Fruit fly (Drosophila melanogaster): Measurements from ENCODE around the gene CG33493.

dm6 chr3L:10659993-10660743 is 32.8 kb downstream of the CG33493 start:
- TF ChIP-seq kay (GFP tag; optimal IDR thresholded peaks at IDR 0.05) = no peak
- no peak for TF ChIP-seq CG12659 (GFP tag; optimal IDR thresholded peaks at IDR 0.05)
- TF ChIP-seq Spps (tag; optimal IDR thresholded peaks at IDR 0.05) = no peak
- no peak for TF ChIP-seq Sin3A (optimal IDR thresholded peaks at IDR 0.05)
- TF ChIP-seq CG4424 (GFP tag; optimal IDR thresholded peaks at IDR 0.05) = no peak
- no peak for TF ChIP-seq sima (GFP tag; optimal IDR thresholded peaks at IDR 0.05)
- TF ChIP-seq tap (tag; optimal IDR thresholded peaks at IDR 0.05) = peak; percentile 32
- TF ChIP-seq schlank (tag; optimal IDR thresholded peaks at IDR 0.05) = no peak
- no peak for TF ChIP-seq wor (GFP tag; IDR thresholded peaks at IDR 0.05)

All from whole organism, embryonic.